Worm (Caenorhabditis elegans) whole organism, midembryonic: Measurements from ENCODE around the gene F28G4.4.

Experiments used
- T22C8.4 ChIP-seq: fragments of 200-800 bp; sonication (Bioruptor generic); IDR thresholded peaks from 2 replicates; pipeline ENCODE4 v1.3.6; 2022; ENCODE audit warnings: missing genetic modification characterization, missing compliant biosample characterization
- cog-1 ChIP-seq: sonication (generic microtip); optimal IDR thresholded peaks from 2 replicates; lab custom pipeline; 2016; ENCODE audit warnings: missing genetic modification characterization, missing compliant biosample characterization
- flt-1 ChIP-seq: fragments of 200-800 bp; sonication (Bioruptor generic); IDR thresholded peaks from 2 replicates; pipeline ENCODE4 v1.3.6; 2022; ENCODE audit warnings: missing genetic modification characterization, missing compliant biosample characterization
- klf-2 ChIP-seq: fragments of 200-800 bp; sonication (Bioruptor generic); conservative IDR thresholded peaks from 2 replicates; pipeline ENCODE4 v1.3.6; 2022; ENCODE audit warnings: missing genetic modification reagents, missing genetic modification characterization, missing compliant biosample characterization
- med-1 ChIP-seq: sonication (generic microtip); optimal IDR thresholded peaks from 2 replicates; lab custom pipeline; 2017; ENCODE audit warnings: missing genetic modification characterization, mild to moderate bottlenecking, missing compliant biosample characterization, antibody characterized with exemption, missing genetic modification reagents; ENCODE audit not compliant: insufficient read depth
- ref-1 ChIP-seq: fragments of 200-800 bp; sonication (Bioruptor generic); conservative IDR thresholded peaks from 2 replicates; pipeline ENCODE4 v1.3.6; 2022; ENCODE audit warnings: missing genetic modification reagents, missing genetic modification characterization, missing compliant biosample characterization
- tab-1 ChIP-seq: fragments of 200-800 bp; sonication (Bioruptor generic); IDR thresholded peaks from 2 replicates; pipeline ENCODE4 v1.3.6; 2022; ENCODE audit warnings: missing genetic modification characterization, missing compliant biosample characterization
- ztf-23 ChIP-seq: fragments of 200-800 bp; sonication (Bioruptor generic); IDR thresholded peaks from 2 replicates; pipeline ENCODE4 v1.3.6; 2022; ENCODE audit warnings: missing genetic modification reagents, missing genetic modification characterization, missing compliant biosample characterization
- ztf-29 ChIP-seq: fragments of 200-800 bp; sonication (Bioruptor generic); IDR thresholded peaks from 2 replicates; pipeline ENCODE4 v1.3.6; 2022; ENCODE audit warnings: missing genetic modification reagents, missing genetic modification characterization, missing compliant biosample characterization

The F28G4.4 gene

ce11 chrV:16237223-16237622 lies 48.5 kb downstream of the F28G4.4 start, which contains the start of gene F21H7.5:
Gene F21H7.5, plus strand, starts transcription at chrV:16237523.
- TF ChIP-seq ztf-23 (GFP tag; lab: Robert Waterston, UW) (no peak), T22C8.4 (no peak), ztf-29 (GFP tag; lab: Robert Waterston, UW) (no peak), flt-1 (GFP tag; lab: Robert Waterston, UW) (no peak), cog-1 (no peak), ref-1 (GFP tag; lab: Robert Waterston, UW) (no peak), med-1 (no peak), klf-2 (no peak), tab-1 (GFP tag; lab: Robert Waterston, UW) (no peak)

DNA sequence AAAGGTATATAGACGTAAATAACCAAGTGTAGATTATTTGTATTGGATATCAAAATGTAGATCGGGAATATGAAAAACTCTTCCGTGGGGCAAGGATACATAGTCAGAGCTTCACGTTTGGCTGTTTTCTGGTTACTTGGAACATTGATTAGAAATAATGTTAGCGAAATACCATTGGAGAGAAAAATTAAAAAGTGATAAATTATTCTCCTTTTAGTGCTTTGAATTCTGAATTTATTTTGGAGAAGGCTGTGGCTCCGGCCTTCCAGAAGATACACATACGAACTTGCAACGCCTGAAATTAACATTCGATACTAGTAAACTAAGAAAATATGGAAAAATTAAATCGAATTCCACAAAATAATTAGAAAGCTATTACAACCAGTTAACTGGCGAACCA lies 50.0 kb downstream of the F28G4.4 start, which contains the start of gene srh-98:
srh-98 (minus strand) TSS at position 101 of the 400 bp plus-strand sequence.
- TF ChIP-seq cog-1 (no peak), ztf-23 (GFP tag; lab: Robert Waterston, UW) (no peak), ztf-29 (GFP tag; lab: Robert Waterston, UW) (no peak), med-1 (no peak), flt-1 (GFP tag; lab: Robert Waterston, UW) (no peak), tab-1 (GFP tag; lab: Robert Waterston, UW) (no peak), ref-1 (GFP tag; lab: Robert Waterston, UW) (no peak), klf-2 (no peak), T22C8.4 (no peak)

DNA sequence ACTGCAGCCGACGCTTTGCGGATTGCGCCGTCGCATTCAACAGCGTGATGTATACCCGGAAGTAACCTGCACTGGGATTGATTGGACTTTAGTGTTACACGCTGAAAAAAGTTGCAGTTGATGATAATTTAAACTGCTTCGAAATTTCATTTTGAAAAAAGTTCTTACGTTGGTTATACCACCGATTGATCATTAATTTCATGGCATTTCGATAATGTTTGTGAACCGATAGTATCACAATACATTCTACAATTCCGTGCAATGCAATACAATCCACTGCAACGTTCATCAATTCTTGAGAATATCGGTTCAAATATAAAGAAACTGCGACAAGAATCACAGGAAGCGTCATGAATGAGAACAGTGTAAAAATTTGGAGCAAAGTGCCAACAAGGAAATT lies 50.6 kb downstream of the F28G4.4 start, which contains the start of gene F21H7.3:
F21H7.3 (minus strand) TSS at position 101 of the 400 bp plus-strand sequence.
- TF ChIP-seq ztf-23 (GFP tag; lab: Robert Waterston, UW) (no peak), flt-1 (GFP tag; lab: Robert Waterston, UW) (no peak), klf-2 (no peak), ref-1 (GFP tag; lab: Robert Waterston, UW) (no peak), cog-1 (no peak), tab-1 (GFP tag; lab: Robert Waterston, UW) (no peak), med-1 (no peak), ztf-29 (GFP tag; lab: Robert Waterston, UW) (no peak), T22C8.4 (no peak)

ce11 chrV:16233624-16234023 lies 52.1 kb downstream of the F28G4.4 start, which contains the start of gene clec-233:
Gene clec-233, plus strand, starts transcription at chrV:16233924.
- TF ChIP-seq klf-2 (no peak), cog-1 (no peak), ztf-29 (GFP tag; lab: Robert Waterston, UW) (no peak), ref-1 (GFP tag; lab: Robert Waterston, UW) (no peak), ztf-23 (GFP tag; lab: Robert Waterston, UW) (no peak), med-1 (no peak), flt-1 (GFP tag; lab: Robert Waterston, UW) (no peak), T22C8.4 (no peak), tab-1 (GFP tag; lab: Robert Waterston, UW) (no peak)
